Fruit fly (Drosophila melanogaster): ENCODE measurements around the gene Rad17.

Gene Rad17

DNA sequence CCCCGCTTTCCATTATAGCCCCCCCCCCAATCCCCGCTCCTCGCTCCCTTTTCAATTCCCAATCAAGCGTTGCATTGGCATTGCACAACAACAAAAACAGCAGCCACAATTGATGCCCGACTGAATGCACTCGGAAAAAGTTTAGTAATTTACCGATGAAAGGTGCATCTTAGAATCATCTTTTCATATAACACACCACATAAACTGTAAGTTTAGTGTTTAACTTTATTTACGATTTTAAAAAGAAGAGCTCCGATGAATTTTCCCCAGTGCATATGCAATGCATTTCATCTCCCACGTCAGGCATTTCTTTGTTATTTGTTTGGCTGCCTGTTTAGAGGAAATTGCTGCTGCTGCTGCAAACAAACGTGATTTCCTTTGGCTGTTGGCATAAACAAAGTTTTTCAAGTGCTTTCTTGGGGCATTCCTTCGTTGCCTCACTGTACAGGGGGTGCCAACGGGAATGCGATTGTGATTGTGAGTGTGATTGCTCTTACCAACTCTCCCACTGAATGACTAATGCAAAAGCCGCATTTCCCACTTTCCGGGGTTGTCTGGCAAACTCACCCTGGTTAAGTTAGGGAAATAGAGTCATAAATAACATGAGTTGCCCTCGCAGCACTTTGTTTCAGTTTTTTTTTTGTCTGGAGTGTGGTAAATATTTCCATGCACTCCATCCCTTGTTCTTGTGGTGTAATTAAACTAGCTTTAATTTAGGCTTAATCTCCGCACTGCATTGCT lies 29.4 kb upstream of the Rad17 start (continued):
- peak; percentile 77 for TF ChIP-seq CG6276 (GFP tag; optimal IDR thresholded peaks at IDR 0.05)
- TF ChIP-seq CG11762 (GFP tag; optimal IDR thresholded peaks at IDR 0.05; ENCODE audit: insufficient read depth), result peak; percentile 75
- TF ChIP-seq cyc (GFP tag; optimal IDR thresholded peaks at IDR 0.05), result peak; percentile 85
- TF ChIP-seq Hr38 (GFP tag; optimal IDR thresholded peaks at IDR 0.05), result peak; percentile 27
- TF ChIP-seq eg (GFP tag; IDR thresholded peaks at IDR 0.05), result peak; percentile 92
- TF ChIP-seq Sox14 (GFP tag; optimal IDR thresholded peaks at IDR 0.05), result peak; percentile 88
- TF ChIP-seq Eip75B (GFP tag; optimal IDR thresholded peaks at IDR 0.05), result peak; percentile 83
- peak; percentile 87 for TF ChIP-seq pdm3 (GFP tag; optimal IDR thresholded peaks at IDR 0.05)
- TF ChIP-seq svp (GFP tag), result peak; percentile 87
- peak; percentile 19 for TF ChIP-seq Eip93F (GFP tag; optimal IDR thresholded peaks at IDR 0.05)
- TF ChIP-seq CG31627 (GFP tag; optimal IDR thresholded peaks at IDR 0.05), result peak; percentile 83
- TF ChIP-seq lz (GFP tag; optimal IDR thresholded peaks at IDR 0.05), result peak; percentile 74
- peak; percentile 59 for TF ChIP-seq Sox15 (GFP tag; optimal IDR thresholded peaks at IDR 0.05)
- TF ChIP-seq CG34406 (GFP tag; optimal IDR thresholded peaks at IDR 0.05), result peak; percentile 70
- peak; percentile 84 for TF ChIP-seq esn (GFP tag; optimal IDR thresholded peaks at IDR 0.05)
- peak; percentile 68 for TF ChIP-seq CG16779 (tag; optimal IDR thresholded peaks at IDR 0.05)
- TF ChIP-seq Hr4 (GFP tag; optimal IDR thresholded peaks at IDR 0.05), result peak; percentile 92
- peak; percentile 78 for TF ChIP-seq Smox (GFP tag; optimal IDR thresholded peaks at IDR 0.05)
- TF ChIP-seq acj6 (GFP tag; optimal IDR thresholded peaks at IDR 0.05), result peak; percentile 84
- peak; percentile 87 for TF ChIP-seq CG3919 (GFP tag; optimal IDR thresholded peaks at IDR 0.05)
- TF ChIP-seq CG8632 (GFP tag; optimal IDR thresholded peaks at IDR 0.05), result peak; percentile 65
- TF ChIP-seq CG9139 (GFP tag; optimal IDR thresholded peaks at IDR 0.05), result peak; percentile 56
- peak; percentile 55 for TF ChIP-seq Blimp-1 (GFP tag; optimal IDR thresholded peaks at IDR 0.05)
- TF ChIP-seq Ets96B (tag; optimal IDR thresholded peaks at IDR 0.05), result peak; percentile 76
- TF ChIP-seq CG32006 (GFP tag; optimal IDR thresholded peaks at IDR 0.05), result peak; percentile 91

DNA sequence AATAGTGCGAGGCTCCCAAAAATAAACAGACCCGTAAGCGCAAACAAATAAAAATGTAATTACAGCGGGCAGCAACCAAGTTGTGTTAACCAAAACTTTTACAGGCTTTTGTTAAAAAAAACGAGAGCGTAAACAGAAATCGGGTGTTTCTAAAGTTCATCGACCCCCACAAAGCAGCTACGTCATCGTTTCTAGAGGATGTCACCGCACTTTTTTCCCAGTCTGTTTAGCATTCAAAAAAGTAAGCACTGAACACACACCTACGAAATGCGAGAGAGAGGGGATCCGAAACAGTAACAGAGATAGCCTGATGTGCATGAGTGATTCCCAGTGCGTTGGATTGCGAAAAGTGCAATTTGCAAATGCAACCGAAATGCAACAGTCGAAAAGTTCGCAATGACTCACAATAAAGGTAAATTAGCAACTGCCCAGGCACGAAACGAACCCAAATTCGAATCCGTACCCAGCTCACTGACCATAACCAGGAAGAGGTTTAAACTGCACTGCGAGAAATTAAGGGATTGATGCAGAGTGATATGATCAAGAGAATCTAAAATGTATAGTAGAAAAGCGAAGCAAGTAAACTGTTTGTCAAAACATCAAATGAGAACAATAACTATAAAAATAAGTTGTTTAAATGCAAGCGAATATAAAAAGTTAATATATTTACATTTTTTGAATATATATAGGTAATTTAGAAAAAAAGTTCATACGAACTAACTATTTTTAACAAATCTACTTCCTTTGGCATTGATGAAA lies 28.2 kb upstream of the Rad17 start:
- TF ChIP-seq achi (GFP tag; optimal IDR thresholded peaks at IDR 0.05) (peak; percentile 64), Sox102F (GFP tag; optimal IDR thresholded peaks at IDR 0.05) (peak; percentile 21), topi (GFP tag; optimal IDR thresholded peaks at IDR 0.05) (peak; percentile 50), CG34406 (GFP tag; optimal IDR thresholded peaks at IDR 0.05) (peak; percentile 62), Smox (GFP tag; optimal IDR thresholded peaks at IDR 0.05) (peak; percentile 46), Sox14 (GFP tag; optimal IDR thresholded peaks at IDR 0.05) (peak; percentile 38), Eip78C (GFP tag) (peak; percentile 83), CG31627 (GFP tag; optimal IDR thresholded peaks at IDR 0.05) (peak; percentile 49), CG11294 (GFP tag; IDR thresholded peaks at IDR 0.05) (no peak), Ets21C (GFP tag; optimal IDR thresholded peaks at IDR 0.05) (no peak), CG1621 (tag; optimal IDR thresholded peaks at IDR 0.05) (peak; percentile 14), pdm3 (GFP tag; optimal IDR thresholded peaks at IDR 0.05) (peak; percentile 48), lz (GFP tag; optimal IDR thresholded peaks at IDR 0.05) (no peak), salr (GFP tag; optimal IDR thresholded peaks at IDR 0.05) (peak in 1 of 2 experiments; percentile 69), CG8632 (GFP tag; optimal IDR thresholded peaks at IDR 0.05) (peak; percentile 65), CG6792 (GFP tag; optimal IDR thresholded peaks at IDR 0.05) (peak; percentile 7), Hr4 (GFP tag; optimal IDR thresholded peaks at IDR 0.05) (peak; percentile 47), CG4318 (GFP tag; optimal IDR thresholded peaks at IDR 0.05) (peak; percentile 53), fkh (GFP tag; optimal IDR thresholded peaks at IDR 0.05) (peak; percentile 36), CG6276 (GFP tag; optimal IDR thresholded peaks at IDR 0.05) (peak; percentile 51), CG3919 (GFP tag; optimal IDR thresholded peaks at IDR 0.05) (peak; percentile 4), spab (GFP tag; optimal IDR thresholded peaks at IDR 0.05) (no peak), esn (GFP tag; optimal IDR thresholded peaks at IDR 0.05) (peak; percentile 54), dsx (GFP tag; optimal IDR thresholded peaks at IDR 0.05; ENCODE audit: poor library complexity, severe bottlenecking) (peak; percentile 62), CG11762 (GFP tag; optimal IDR thresholded peaks at IDR 0.05; ENCODE audit: insufficient read depth) (no peak), CG9139 (GFP tag; optimal IDR thresholded peaks at IDR 0.05) (peak; percentile 0), CG6163 (GFP tag; IDR thresholded peaks at IDR 0.05) (no peak), OdsH (GFP tag; optimal IDR thresholded peaks at IDR 0.05) (peak; percentile 72), Ets96B (tag; optimal IDR thresholded peaks at IDR 0.05) (peak; percentile 67), fd59A (GFP tag; optimal IDR thresholded peaks at IDR 0.05) (peak; percentile 28), CG10631 (GFP tag; optimal IDR thresholded peaks at IDR 0.05) (peak; percentile 43), vri (GFP tag; optimal IDR thresholded peaks at IDR 0.05) (no peak), CG7368 (GFP tag; optimal IDR thresholded peaks at IDR 0.05) (no peak), Gug (GFP tag; IDR thresholded peaks at IDR 0.05) (no peak)

Data from whole organism, prepupa.